Worm (Caenorhabditis elegans) whole organism, L4 larva: ENCODE results near the gene F45E10.2.

Source experiments
- F10B5.3 ChIP-seq: sonication (generic microtip); optimal IDR thresholded peaks from 2 replicates; lab custom pipeline; 2016; ENCODE audit warnings: mild to moderate bottlenecking, missing genetic modification characterization, missing compliant biosample characterization
- ceh-82 ChIP-seq: sonication (generic microtip); optimal IDR thresholded peaks from 2 replicates; lab custom pipeline; 2017; ENCODE audit warnings: missing biosample characterization, missing genetic modification characterization
- daf-12 ChIP-seq: fragments of 150-350 bp; optimal IDR thresholded peaks from 2 replicates; lab custom pipeline; 2014; ENCODE audit warnings: missing biosample characterization, missing genetic modification reagents, missing genetic modification characterization
- duxl-1 ChIP-seq: sonication (generic microtip); optimal IDR thresholded peaks from 2 replicates; lab custom pipeline; 2016; ENCODE audit warnings: mild to moderate bottlenecking, missing genetic modification characterization, moderate library complexity, missing compliant biosample characterization; ENCODE audit not compliant: poor library complexity
- hlh-30 ChIP-seq: sonication (generic microtip); optimal IDR thresholded peaks from 2 replicates; lab custom pipeline; 2017; ENCODE audit warnings: antibody characterized with exemption, mild to moderate bottlenecking, missing genetic modification characterization, missing compliant biosample characterization; ENCODE audit not compliant: insufficient read depth
- lin-13 ChIP-seq: fragments of 150-350 bp; optimal IDR thresholded peaks from 2 replicates; lab custom pipeline; 2014; ENCODE audit warnings: missing biosample characterization, missing genetic modification reagents, missing genetic modification characterization
- lin-39 ChIP-seq: fragments of 150-350 bp; optimal IDR thresholded peaks from 2 replicates; lab custom pipeline; 2014; ENCODE audit warnings: missing biosample characterization, missing genetic modification reagents, missing genetic modification characterization
- madf-5 ChIP-seq, 2 experiments: fragments of 200-800 bp; sonication (Bioruptor generic); IDR thresholded peaks; 2 replicates each; pipeline ENCODE4 v1.3.6; 2022; ENCODE audit warnings: missing compliant biosample characterization in 2 of 2, missing genetic modification characterization in 2 of 2
- nhr-11 ChIP-seq: fragments of 150-350 bp; optimal IDR thresholded peaks from 2 replicates; lab custom pipeline; 2014; ENCODE audit warnings: missing biosample characterization, missing genetic modification characterization
- nhr-237 ChIP-seq: sonication (generic microtip); optimal IDR thresholded peaks from 2 replicates; lab custom pipeline; 2017; ENCODE audit warnings: missing biosample characterization, missing genetic modification characterization
- pha-4 ChIP-seq, 2 experiments: fragments of 150-350 bp in 1 of 2; fragments of 200-800 bp in 1 of 2; sonication (Bioruptor generic) in 1 of 2; IDR thresholded peaks in 1 of 2; optimal IDR thresholded peaks in 1 of 2; 2 replicates each; pipeline versions ENCODE4 v1.3.6 to Lab custom; 2014 to 2022; ENCODE audit warnings: missing genetic modification characterization in 2 of 2, missing genetic modification reagents in 2 of 2, missing biosample characterization in 1 of 2, missing compliant biosample characterization in 1 of 2
- unc-39 ChIP-seq: sonication (generic microtip); optimal IDR thresholded peaks from 2 replicates; lab custom pipeline; 2017; ENCODE audit warnings: missing biosample characterization, missing genetic modification characterization

- TF ChIP-seq unc-39 (tag; lab: Kevin White, UChicago) (no peak), F10B5.3 (tag; lab: Kevin White, UChicago) (peak; percentile 30), lin-39 (tag; lab: Kevin White, UChicago) (no peak), duxl-1 (tag; lab: Kevin White, UChicago) (no peak), nhr-237 (tag; lab: Kevin White, UChicago) (no peak), ceh-82 (tag; lab: Kevin White, UChicago) (no peak), nhr-11 (tag; lab: Kevin White, UChicago) (no peak), pha-4 (GFP tag; IDR thresholded peaks at IDR 0.05; lab: Robert Waterston, UW) (peak; percentile 84; the same call in 1 of the 2 replicates), pha-4 (tag; optimal IDR thresholded peaks at IDR 0.05; lab: Kevin White, UChicago) (no peak), daf-12 (tag; lab: Kevin White, UChicago) (no peak), madf-5 (GFP tag; IDR thresholded peaks at IDR 0.05; lab: Robert Waterston, UW) (peak in 1 of 2 experiments; percentile 96; a peak in 2 of 4 replicates), lin-13 (GFP tag; lab: Kevin White, UChicago) (no peak), hlh-30 (tag; lab: Kevin White, UChicago) (no peak)
Measured at ce11 chrII:11015734-11016133, 39.4 kb downstream of the F45E10.2 start.
